Fruit fly (Drosophila melanogaster): ENCODE data around the gene CG31287.

Gene CG31287

DNA sequence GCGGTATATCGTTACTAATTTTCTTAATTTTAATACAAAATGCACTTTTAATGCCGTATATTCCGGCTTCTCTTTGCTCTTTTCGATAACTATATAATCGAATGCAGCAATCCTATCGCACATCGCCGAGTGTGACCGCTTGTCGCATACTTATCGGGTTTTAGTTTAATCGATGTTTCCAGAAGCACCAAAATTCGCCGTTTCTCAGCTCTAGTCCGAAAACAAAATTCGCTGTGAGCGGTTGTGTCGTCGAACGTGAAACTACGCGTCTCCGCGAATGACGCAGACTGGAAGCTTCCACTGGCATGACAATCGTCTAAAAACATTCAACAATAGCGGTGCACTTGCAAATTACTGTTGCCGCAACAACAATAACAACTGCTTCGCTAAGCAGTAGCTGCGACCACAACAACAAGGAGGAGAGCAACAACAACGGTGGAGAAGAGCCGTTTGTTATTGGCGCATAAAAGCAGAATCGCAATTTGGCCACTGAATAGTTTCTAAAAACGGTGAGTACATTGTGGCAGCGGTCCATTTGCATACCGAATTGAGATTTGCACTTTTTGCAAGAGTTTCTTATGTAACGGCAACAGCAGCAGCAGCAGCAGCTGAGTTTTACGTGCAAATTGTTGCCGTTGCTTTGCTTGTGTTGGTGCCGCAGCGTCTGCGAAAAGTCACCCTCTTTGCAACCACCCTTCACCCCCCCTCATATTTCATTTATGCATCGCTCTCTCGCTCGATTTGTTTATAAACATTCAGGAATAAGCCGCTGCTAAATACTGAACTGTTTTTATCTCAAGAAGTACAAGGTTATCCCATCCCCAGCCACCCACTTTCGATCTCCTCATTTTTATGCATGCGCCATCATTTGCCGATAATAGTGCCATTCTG lies 16.1 kb upstream of the CG31287 start, which contains the start of gene sra (continued):
- TF ChIP-seq vri (GFP tag; optimal IDR thresholded peaks at IDR 0.05) (peak; percentile 57), Sox15 (GFP tag; optimal IDR thresholded peaks at IDR 0.05) (no peak), CG9139 (GFP tag; optimal IDR thresholded peaks at IDR 0.05) (no peak), CG7368 (GFP tag; optimal IDR thresholded peaks at IDR 0.05) (no peak), CG6808 (GFP tag; optimal IDR thresholded peaks at IDR 0.05) (no peak), ss (GFP tag; optimal IDR thresholded peaks at IDR 0.05) (peak in 1 of 2 experiments; percentile 10), lz (GFP tag; optimal IDR thresholded peaks at IDR 0.05) (no peak), CG6163 (GFP tag; IDR thresholded peaks at IDR 0.05) (0 out of 3 replicates have a peak, but pooled peaks have one; percentile 31), acj6 (GFP tag; optimal IDR thresholded peaks at IDR 0.05) (no peak), CG11902 (GFP tag; optimal IDR thresholded peaks at IDR 0.05) (no peak), pdm3 (GFP tag; optimal IDR thresholded peaks at IDR 0.05) (no peak), Hr4 (GFP tag; optimal IDR thresholded peaks at IDR 0.05) (no peak), fd85E (GFP tag; optimal IDR thresholded peaks at IDR 0.05) (no peak), CG11294 (GFP tag; IDR thresholded peaks at IDR 0.05) (no peak), svp (GFP tag) (no peak), achi (GFP tag; optimal IDR thresholded peaks at IDR 0.05) (no peak), esn (GFP tag; optimal IDR thresholded peaks at IDR 0.05) (peak; percentile 45), spab (GFP tag; optimal IDR thresholded peaks at IDR 0.05) (no peak), cyc (GFP tag; optimal IDR thresholded peaks at IDR 0.05) (peak; percentile 11), CG8119 (GFP tag; IDR thresholded peaks at IDR 0.05) (no peak), CG11762 (GFP tag; optimal IDR thresholded peaks at IDR 0.05; ENCODE audit: insufficient read depth) (no peak), dac (GFP tag; optimal IDR thresholded peaks at IDR 0.05) (no peak), Sox14 (GFP tag; optimal IDR thresholded peaks at IDR 0.05) (peak; percentile 18), Ets96B (tag; optimal IDR thresholded peaks at IDR 0.05) (no peak), fd59A (GFP tag; optimal IDR thresholded peaks at IDR 0.05) (no peak), Eip78C (GFP tag) (no peak), Gug (GFP tag; IDR thresholded peaks at IDR 0.05) (no peak), CG4318 (GFP tag; optimal IDR thresholded peaks at IDR 0.05) (no peak), CG3032 (tag; optimal IDR thresholded peaks at IDR 0.05) (no peak), CG15336 (GFP tag; IDR thresholded peaks at IDR 0.05) (no peak), eg (GFP tag; IDR thresholded peaks at IDR 0.05) (no peak), Met (GFP tag; optimal IDR thresholded peaks at IDR 0.05) (no peak), CG10631 (GFP tag; optimal IDR thresholded peaks at IDR 0.05) (no peak), Eip75B (GFP tag; optimal IDR thresholded peaks at IDR 0.05) (peak; percentile 10), OdsH (GFP tag; optimal IDR thresholded peaks at IDR 0.05) (no peak), net (GFP tag; optimal IDR thresholded peaks at IDR 0.05) (no peak), fkh (GFP tag; optimal IDR thresholded peaks at IDR 0.05) (no peak), dsx (GFP tag; optimal IDR thresholded peaks at IDR 0.05; ENCODE audit: poor library complexity, severe bottlenecking) (peak; percentile 32)

DNA sequence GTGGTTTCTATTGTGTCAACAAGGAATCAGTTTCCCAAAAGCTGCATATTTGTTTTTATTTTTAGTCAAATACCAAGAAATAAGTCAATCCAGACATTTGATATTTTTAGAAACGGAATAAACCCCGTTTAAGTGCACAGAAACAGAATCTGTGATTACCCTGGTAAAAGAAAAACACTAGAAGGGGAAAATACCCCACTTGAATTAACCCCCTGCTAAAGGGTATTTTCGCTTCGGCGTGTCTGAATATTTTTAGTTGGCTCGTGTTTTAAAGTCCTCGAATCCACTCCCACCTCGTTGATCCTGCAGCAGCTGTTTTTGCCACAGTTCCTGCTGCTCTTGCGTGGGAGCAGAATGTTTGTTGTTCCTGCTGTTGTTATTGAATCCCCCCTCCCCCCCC lies 15.4 kb upstream of the CG31287 start:
- TF ChIP-seq CG16779 (tag; optimal IDR thresholded peaks at IDR 0.05) (no peak), CG32006 (GFP tag; optimal IDR thresholded peaks at IDR 0.05) (no peak)

Measured in whole organism, prepupa.